Worm (Caenorhabditis elegans) whole organism, L3 larva: ENCODE measurements around the gene Y57A10C.9.
"Not testable (repeated sequence)": the region's sequence is repeated elsewhere in the genome, so short reads cannot be mapped to it uniquely, and the experiment has no call there.

Experiments
- R02D3.7 ChIP-seq: fragments of 150-350 bp; optimal IDR thresholded peaks from 2 replicates; lab custom pipeline; 2014; ENCODE audit warnings: missing biosample characterization, missing genetic modification characterization
- ZK546.5 ChIP-seq: sonication (generic microtip); optimal IDR thresholded peaks from 2 replicates; lab custom pipeline; 2017; ENCODE audit warnings: missing biosample characterization, missing genetic modification characterization
- aly-2 ChIP-seq: fragments of 150-350 bp; optimal IDR thresholded peaks from 2 replicates; lab custom pipeline; 2014; ENCODE audit warnings: missing biosample characterization, missing genetic modification characterization
- ama-1 ChIP-seq: fragments of 150-350 bp; optimal IDR thresholded peaks from 2 replicates; lab custom pipeline; 2018
- ceh-16 ChIP-seq: sonication (generic microtip); optimal IDR thresholded peaks from 2 replicates; lab custom pipeline; 2017; ENCODE audit warnings: missing biosample characterization, missing genetic modification characterization
- ceh-9 ChIP-seq: sonication (generic microtip); optimal IDR thresholded peaks from 2 replicates; lab custom pipeline; 2018; ENCODE audit warnings: missing biosample characterization, missing genetic modification characterization
- egl-5 ChIP-seq: fragments of 150-350 bp; optimal IDR thresholded peaks from 2 replicates; lab custom pipeline; 2017; ENCODE audit warnings: missing biosample characterization, missing genetic modification reagents, missing genetic modification characterization, inconsistent platforms
- elt-1 ChIP-seq: fragments of 150-350 bp; optimal IDR thresholded peaks from 2 replicates; lab custom pipeline; 2014; ENCODE audit warnings: missing biosample characterization, missing genetic modification characterization
- elt-2 ChIP-seq: sonication (generic microtip); optimal IDR thresholded peaks from 2 replicates; lab custom pipeline; 2016; ENCODE audit warnings: missing genetic modification reagents, mild to moderate bottlenecking, missing genetic modification characterization, missing compliant biosample characterization
- eor-1 ChIP-seq, 2 experiments: fragments of 150-350 bp; optimal IDR thresholded peaks; 2 replicates each; lab custom pipeline; 2014 to 2018; ENCODE audit warnings: missing biosample characterization in 2 of 2, missing genetic modification characterization in 2 of 2
- fkh-2 ChIP-seq: fragments of 150-350 bp; optimal IDR thresholded peaks from 2 replicates; lab custom pipeline; 2014; ENCODE audit warnings: missing biosample characterization, missing genetic modification reagents, missing genetic modification characterization
- fos-1 ChIP-seq: fragments of 150-350 bp; optimal IDR thresholded peaks from 2 replicates; lab custom pipeline; 2014; ENCODE audit warnings: missing biosample characterization, missing genetic modification characterization
- hmg-11 ChIP-seq: sonication (generic microtip); optimal IDR thresholded peaks from 2 replicates; lab custom pipeline; 2016; ENCODE audit warnings: missing genetic modification characterization, missing compliant biosample characterization
- jun-1 ChIP-seq: fragments of 150-350 bp; optimal IDR thresholded peaks from 2 replicates; lab custom pipeline; 2014; ENCODE audit warnings: missing biosample characterization, missing genetic modification reagents, missing genetic modification characterization
- lin-39 ChIP-seq: fragments of 150-350 bp; optimal IDR thresholded peaks from 2 replicates; lab custom pipeline; 2018; ENCODE audit warnings: missing biosample characterization, missing genetic modification reagents, missing genetic modification characterization
- lsy-12 ChIP-seq: sonication (generic microtip); optimal IDR thresholded peaks from 2 replicates; lab custom pipeline; 2016; ENCODE audit warnings: mild to moderate bottlenecking, missing genetic modification characterization, missing compliant biosample characterization
- mdl-1 ChIP-seq: fragments of 150-350 bp; optimal IDR thresholded peaks from 2 replicates; lab custom pipeline; 2014; ENCODE audit warnings: missing biosample characterization, missing genetic modification characterization
- mml-1 ChIP-seq: fragments of 150-350 bp; sonication (generic microtip); optimal IDR thresholded peaks from 3 replicates; lab custom pipeline; 2014; ENCODE audit warnings: missing biosample characterization, missing genetic modification characterization
- nfya-1 ChIP-seq: sonication (generic microtip); optimal IDR thresholded peaks from 2 replicates; lab custom pipeline; 2017; ENCODE audit warnings: missing genetic modification characterization, mild to moderate bottlenecking, missing compliant biosample characterization, antibody characterized with exemption, moderate library complexity; ENCODE audit not compliant: insufficient read depth
- nhr-12 ChIP-seq: fragments of 150-350 bp; optimal IDR thresholded peaks from 2 replicates; lab custom pipeline; 2014; ENCODE audit warnings: missing biosample characterization, missing genetic modification characterization
- nhr-23 ChIP-seq: fragments of 150-350 bp; optimal IDR thresholded peaks from 2 replicates; lab custom pipeline; 2014; ENCODE audit warnings: missing biosample characterization, missing genetic modification reagents, missing genetic modification characterization
- nhr-237 ChIP-seq: fragments of 150-350 bp; optimal IDR thresholded peaks from 2 replicates; lab custom pipeline; 2014; ENCODE audit warnings: missing biosample characterization, missing genetic modification characterization
- nhr-25 ChIP-seq: sonication (generic microtip); optimal IDR thresholded peaks from 2 replicates; lab custom pipeline; 2017; ENCODE audit warnings: missing biosample characterization, missing genetic modification characterization
- nhr-28 ChIP-seq: fragments of 150-350 bp; optimal IDR thresholded peaks from 2 replicates; lab custom pipeline; 2014; ENCODE audit warnings: missing biosample characterization, missing genetic modification characterization
- nhr-43 ChIP-seq: sonication (generic microtip); optimal IDR thresholded peaks from 2 replicates; lab custom pipeline; 2016; ENCODE audit warnings: mild to moderate bottlenecking, missing genetic modification characterization, missing compliant biosample characterization; ENCODE audit not compliant: poor library complexity, severe bottlenecking
- nhr-76 ChIP-seq: fragments of 150-350 bp; sonication (generic microtip); optimal IDR thresholded peaks from 5 replicates; lab custom pipeline; 2014; ENCODE audit warnings: missing biosample characterization, missing genetic modification characterization
- pha-4 ChIP-seq: fragments of 150-350 bp; optimal IDR thresholded peaks from 2 replicates; lab custom pipeline; 2014; ENCODE audit warnings: missing biosample characterization, missing genetic modification reagents, missing genetic modification characterization
- pqm-1 ChIP-seq: fragments of 150-350 bp; optimal IDR thresholded peaks from 2 replicates; lab custom pipeline; 2017; ENCODE audit warnings: missing biosample characterization, missing genetic modification characterization, inconsistent platforms
- sea-2 ChIP-seq: fragments of 150-350 bp; sonication (generic microtip); optimal IDR thresholded peaks from 4 replicates; lab custom pipeline; 2014; ENCODE audit warnings: missing biosample characterization, missing genetic modification reagents, missing genetic modification characterization
- tbx-2 ChIP-seq: sonication (generic microtip); optimal IDR thresholded peaks from 2 replicates; lab custom pipeline; 2016; ENCODE audit warnings: mild to moderate bottlenecking, missing genetic modification characterization, missing compliant biosample characterization
- unc-39 ChIP-seq: sonication (generic microtip); optimal IDR thresholded peaks from 4 replicates; lab custom pipeline; 2017; ENCODE audit warnings: missing biosample characterization, missing genetic modification characterization
- unc-62 ChIP-seq: fragments of 150-350 bp; sonication (generic microtip); optimal IDR thresholded peaks from 4 replicates; lab custom pipeline; 2014; ENCODE audit warnings: missing biosample characterization, missing genetic modification reagents, missing genetic modification characterization
- ztf-11 ChIP-seq: fragments of 150-350 bp; optimal IDR thresholded peaks from 2 replicates; lab custom pipeline; 2014; ENCODE audit warnings: missing biosample characterization, missing genetic modification characterization
- ztf-4 ChIP-seq: fragments of 150-350 bp; optimal IDR thresholded peaks from 2 replicates; lab custom pipeline; 2014; ENCODE audit warnings: missing biosample characterization, missing genetic modification characterization

Gene Y57A10C.9

ce11 chrII:12449849-12450248 is 11.5 kb upstream of the Y57A10C.9 start, which contains the start of gene sre-34:
sre-34 (plus strand) TSS chrII:12450149.
- TF ChIP-seq lin-39 (tag; lab: Kevin White, UChicago) (no peak), fos-1 (tag; lab: Kevin White, UChicago) (no peak), unc-39 (tag; lab: Kevin White, UChicago) (no peak), hmg-11 (no peak), nhr-76 (no peak), nfya-1 (tag; lab: Kevin White, UChicago) (no peak), ama-1 (lab: Kevin White, UChicago) (no peak)

ce11 chrII:12448241-12448640 is 9.9 kb upstream of the Y57A10C.9 start, which contains the start of gene srh-27:
srh-27 (plus strand) TSS chrII:12448541.
- TF ChIP-seq nfya-1 (tag; lab: Kevin White, UChicago) (no peak), elt-2 (no peak), jun-1 (no peak), nhr-28 (tag; lab: Kevin White, UChicago) (no peak), R02D3.7 (tag; lab: Kevin White, UChicago) (no peak), eor-1 (tag; optimal IDR thresholded peaks at IDR 0.05; lab: Kevin White, UChicago) (no peak), tbx-2 (tag; lab: Kevin White, UChicago) (no peak), ztf-11 (no peak), egl-5 (tag; lab: Kevin White, UChicago) (no peak), pqm-1 (tag; lab: Kevin White, UChicago) (no peak), lin-39 (tag; lab: Kevin White, UChicago) (no peak), elt-1 (no peak), unc-62 (no peak), ceh-16 (tag; lab: Kevin White, UChicago) (no peak), ZK546.5 (tag; lab: Kevin White, UChicago) (no peak), mml-1 (tag; lab: Kevin White, UChicago) (no peak)

ce11 chrII:12444679-12445376 is 6.5 kb upstream of the Y57A10C.9 start, which contains the start of the genes W05H5.1 and pitr-6:
W05H5.1 (minus strand) TSS chrII:12444779.
pitr-6 (plus strand) TSS chrII:12445326.
- no peak for TF ChIP-seq ztf-4 (tag; lab: Kevin White, UChicago)
- no peak for TF ChIP-seq nfya-1 (tag; lab: Kevin White, UChicago)
- TF ChIP-seq nhr-43, result no peak
- TF ChIP-seq hmg-11, result no peak

- not testable (repeated sequence) for TF ChIP-seq mdl-1; nhr-12 (tag; lab: Kevin White, UChicago); nhr-25
Measured at ce11 chrII:12441164-12441563, 2.8 kb upstream of the Y57A10C.9 start, which contains the start of gene Y57A10C.10. Y57A10C.10 (minus strand) TSS chrII:12441264.

DNA sequence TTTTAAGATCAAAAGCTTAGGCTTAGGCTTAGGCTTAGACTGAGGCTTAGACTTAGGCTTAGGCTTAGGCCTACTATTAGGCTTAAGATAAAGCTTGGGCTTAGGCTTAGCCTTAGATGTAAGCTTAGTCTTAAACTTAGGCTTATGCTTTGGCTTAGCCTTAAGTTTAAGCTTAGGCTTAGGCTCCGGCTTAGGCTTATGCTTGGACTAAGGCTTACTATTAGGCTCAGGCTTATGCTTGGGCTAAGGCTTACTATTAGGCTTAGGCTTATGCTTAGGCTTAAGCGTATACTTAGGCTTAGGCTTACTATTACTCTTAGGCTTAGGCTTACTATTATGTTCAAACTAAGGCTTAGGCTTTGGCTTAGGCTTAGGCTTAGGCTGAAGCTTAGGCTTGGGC is 1.6 kb downstream of the Y57A10C.9 start:
- TF ChIP-seq ztf-11 (no peak), pha-4 (no peak), pqm-1 (tag; lab: Kevin White, UChicago) (no peak), fkh-2 (tag; lab: Kevin White, UChicago) (no peak), nhr-23 (tag; lab: Kevin White, UChicago) (no peak), lin-39 (tag; lab: Kevin White, UChicago) (no peak), ceh-9 (no peak), ceh-16 (tag; lab: Kevin White, UChicago) (no peak)

DNA sequence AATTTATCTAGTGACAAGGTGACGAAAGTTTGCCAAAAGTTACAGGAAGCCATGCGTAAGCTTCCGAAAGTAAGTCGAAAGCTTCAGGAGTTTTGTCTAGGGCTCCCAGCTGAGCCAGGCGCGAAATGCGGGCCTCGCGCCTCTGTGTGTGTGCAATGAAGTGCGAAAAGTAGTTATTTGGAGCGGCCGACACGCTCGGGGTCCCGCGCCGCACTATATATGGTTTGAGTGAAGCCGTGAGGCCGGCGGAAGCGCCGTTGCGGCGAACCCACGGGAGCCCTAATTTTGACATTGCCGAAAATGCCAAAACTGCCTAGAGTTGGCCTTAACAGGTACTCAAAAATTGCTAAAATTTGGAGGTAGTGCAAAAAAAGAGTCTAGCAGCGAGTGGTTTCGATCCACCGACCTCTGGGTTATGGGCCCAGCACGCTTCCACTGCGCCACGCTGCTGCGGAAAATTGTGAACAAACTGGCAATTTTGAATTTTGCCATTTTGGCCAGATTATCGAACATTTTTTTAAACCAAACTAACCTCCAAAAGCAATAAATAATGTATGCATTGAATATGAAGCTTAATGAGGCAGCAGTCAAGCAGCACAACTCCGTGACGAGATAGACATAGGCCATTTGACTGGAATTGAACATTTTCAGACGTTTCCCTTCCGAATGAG is 3.0 kb downstream of the Y57A10C.9 start:
- no peak for TF ChIP-seq aly-2 (tag; lab: Kevin White, UChicago)
- TF ChIP-seq hmg-11, result no peak
- TF ChIP-seq nhr-237 (tag; lab: Kevin White, UChicago), result no peak
- TF ChIP-seq mml-1 (tag; lab: Kevin White, UChicago), result no peak
- no peak for TF ChIP-seq lsy-12 (tag; lab: Kevin White, UChicago)
- TF ChIP-seq sea-2, result no peak
- no peak for TF ChIP-seq elt-2
- TF ChIP-seq, all 47 proteins: peak for 0
